Worm (Caenorhabditis elegans): ENCODE data around the gene F32D8.4.

ce11 chrV:10897172-10897571 is 3.8 kb upstream of the F32D8.4 start:
- TF ChIP-seq mab-5 (tag; optimal IDR thresholded peaks at IDR 0.05) (no peak), elt-3 (tag; optimal IDR thresholded peaks at IDR 0.05) (peak; percentile 86)

Data from whole organism, mixed stage, embryonic.